Fruit fly (Drosophila melanogaster): ENCODE measurements around the gene Aven.

Gene Aven

DNA sequence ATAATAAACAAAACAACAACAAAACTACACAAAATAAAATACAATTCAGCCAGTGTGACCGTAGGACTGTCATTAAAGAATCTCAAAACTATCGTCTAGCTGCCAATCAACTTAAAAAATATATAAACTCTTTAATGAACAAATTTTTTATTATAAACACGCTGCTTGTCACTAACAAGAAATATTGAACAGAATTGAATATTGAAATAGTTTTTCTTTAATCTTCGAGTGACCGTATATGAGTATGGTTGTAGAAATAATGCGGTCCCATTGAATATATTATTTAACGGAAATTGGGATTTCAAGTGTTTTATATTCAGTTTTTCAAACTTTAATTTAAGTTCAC is 37.3 kb downstream of the Aven start, which contains the start of gene LIMK1 (continued):
- no peak for TF ChIP-seq cg (GFP tag; optimal IDR thresholded peaks at IDR 0.05)
- TF ChIP-seq Hr78 (GFP tag; optimal IDR thresholded peaks at IDR 0.05) = no peak
- TF ChIP-seq dimm (GFP tag; IDR thresholded peaks at IDR 0.05) = no peak
- TF ChIP-seq CG10543 (GFP tag; optimal IDR thresholded peaks at IDR 0.05) = no peak
- no peak for TF ChIP-seq Hand (GFP tag; optimal IDR thresholded peaks at IDR 0.05)
- no peak for TF ChIP-seq CG33213 (GFP tag; optimal IDR thresholded peaks at IDR 0.05)
- TF ChIP-seq bab2 (GFP tag; optimal IDR thresholded peaks at IDR 0.05) = no peak
- TF ChIP-seq CG30403 (GFP tag; optimal IDR thresholded peaks at IDR 0.05) = no peak
- TF ChIP-seq CG13123 (GFP tag; optimal IDR thresholded peaks at IDR 0.05) = no peak
- TF ChIP-seq CG5180 (GFP tag; optimal IDR thresholded peaks at IDR 0.05) = no peak
- peak; percentile 52 for TF ChIP-seq sens (GFP tag)
- no peak for TF ChIP-seq CG17359 (tag; optimal IDR thresholded peaks at IDR 0.05)
- no peak for TF ChIP-seq pnt (GFP tag; optimal IDR thresholded peaks at IDR 0.05)
- peak; percentile 56 for TF ChIP-seq sna (GFP tag; IDR thresholded peaks at IDR 0.05; ENCODE audit: partially characterized antibody)
- TF ChIP-seq Atf3 (GFP tag; optimal IDR thresholded peaks at IDR 0.05) = no peak
- no peak for TF ChIP-seq salm (tag; optimal IDR thresholded peaks at IDR 0.05)
- TF ChIP-seq CG2129 (GFP tag; IDR thresholded peaks at IDR 0.05; ENCODE audit: partially characterized antibody) = 0 out of 2 replicates have a peak, but pooled peaks have one; percentile 17
- no peak for TF ChIP-seq HLH54F (GFP tag; optimal IDR thresholded peaks at IDR 0.05)
- TF ChIP-seq CG32772 (GFP tag; IDR thresholded peaks at IDR 0.05) = no peak
- TF ChIP-seq peb (GFP tag; IDR thresholded peaks at IDR 0.05) = no peak
- no peak for TF ChIP-seq CG8359 (GFP tag; optimal IDR thresholded peaks at IDR 0.05; ENCODE audit: borderline replicate concordance)
- no peak for TF ChIP-seq slp2 (GFP tag; optimal IDR thresholded peaks at IDR 0.05)
- TF ChIP-seq sug (tag; optimal IDR thresholded peaks at IDR 0.05) = no peak
- no peak for TF ChIP-seq dm (GFP tag; optimal IDR thresholded peaks at IDR 0.05)
- TF ChIP-seq Sry-δ (GFP tag; optimal IDR thresholded peaks at IDR 0.05) = peak; percentile 55
- TF ChIP-seq emc (GFP tag; optimal IDR thresholded peaks at IDR 0.05) = no peak
- no peak for TF ChIP-seq CG17186 (GFP tag; optimal IDR thresholded peaks at IDR 0.05)
- no peak for TF ChIP-seq fd64A (GFP tag; optimal IDR thresholded peaks at IDR 0.05)
- no peak for TF ChIP-seq CG11247 (GFP tag; IDR thresholded peaks at IDR 0.05)
- TF ChIP-seq tna (GFP tag; IDR thresholded peaks at IDR 0.05; ENCODE audit: partially characterized antibody) = no peak
- TF ChIP-seq CG6254 (GFP tag; optimal IDR thresholded peaks at IDR 0.05) = no peak
- no peak for TF ChIP-seq TFAM (GFP tag; optimal IDR thresholded peaks at IDR 0.05)
- TF ChIP-seq odd (GFP tag; optimal IDR thresholded peaks at IDR 0.05) = no peak
- TF ChIP-seq Dll (GFP tag; IDR thresholded peaks at IDR 0.05; ENCODE audit: partially characterized antibody) = peak; percentile 76
- no peak for TF ChIP-seq Rx (GFP tag; IDR thresholded peaks at IDR 0.05)
- peak in 1 of 3 experiments; percentile 12 for TF ChIP-seq Stat92E (GFP tag; optimal IDR thresholded peaks at IDR 0.05)
- no peak for TF ChIP-seq CG6272 (GFP tag; IDR thresholded peaks at IDR 0.05)
- TF ChIP-seq oc (tag; optimal IDR thresholded peaks at IDR 0.05) = no peak
- no peak for TF ChIP-seq lola (GFP tag; optimal IDR thresholded peaks at IDR 0.05)
- TF ChIP-seq scrt (GFP tag; optimal IDR thresholded peaks at IDR 0.05) = no peak
- TF ChIP-seq hkb (optimal IDR thresholded peaks at IDR 0.05) = no peak
- no peak for TF ChIP-seq hkb (GFP tag; IDR thresholded peaks at IDR 0.05)
- no peak for TF ChIP-seq CG31441 (GFP tag; IDR thresholded peaks at IDR 0.05)
- peak; percentile 66 for TF ChIP-seq CG14710 (tag; optimal IDR thresholded peaks at IDR 0.05)
- no peak for TF ChIP-seq Bdp1 (GFP tag; optimal IDR thresholded peaks at IDR 0.05)
- no peak for TF ChIP-seq CG7839 (tag; optimal IDR thresholded peaks at IDR 0.05)
- TF ChIP-seq MBD-R2 (GFP tag; IDR thresholded peaks at IDR 0.05) = peak; percentile 28; the same call in 1 of the 2 replicates
- TF ChIP-seq gsb-n (tag; optimal IDR thresholded peaks at IDR 0.05) = no peak
- no peak for TF ChIP-seq inv (GFP tag; IDR thresholded peaks at IDR 0.05; ENCODE audit: partially characterized antibody)
- TF ChIP-seq tup (GFP tag; optimal IDR thresholded peaks at IDR 0.05) = no peak
- no peak for TF ChIP-seq onecut (GFP tag; IDR thresholded peaks at IDR 0.05)
